Worm (Caenorhabditis elegans) whole organism, L4 larva: Measurements from ENCODE around the gene B0416.5.
A peak's percentile ranks its signal among the peaks of the same experiment; 100 is the strongest.

Experiments used
- F26F4.8 ChIP-seq: fragments of 200-800 bp; sonication (Bioruptor generic); conservative IDR thresholded peaks from 2 replicates; pipeline ENCODE4 v1.3.6; 2022; ENCODE audit warnings: missing genetic modification characterization, missing compliant biosample characterization
- F44E2.7 ChIP-seq: fragments of 200-800 bp; sonication (Bioruptor generic); IDR thresholded peaks from 2 replicates; pipeline ENCODE4 v2.1.2; 2022; ENCODE audit warnings: missing genetic modification characterization, missing compliant biosample characterization
- T20F7.1 ChIP-seq: fragments of 200-800 bp; sonication (Bioruptor generic); optimal IDR thresholded peaks from 2 replicates; lab custom pipeline; 2018; ENCODE audit warnings: mild to moderate bottlenecking, missing genetic modification characterization, missing compliant biosample characterization
- Y105C5A.15 ChIP-seq: fragments of 200-800 bp; sonication (Bioruptor generic); IDR thresholded peaks from 2 replicates; pipeline ENCODE4 v1.3.6; 2022; ENCODE audit warnings: missing genetic modification characterization, missing compliant biosample characterization
- ZK337.2 ChIP-seq: fragments of 200-800 bp; sonication (Bioruptor generic); IDR thresholded peaks from 2 replicates; pipeline ENCODE4 v1.3.6; 2022; ENCODE audit warnings: missing genetic modification reagents, missing genetic modification characterization, missing compliant biosample characterization
- aly-2 ChIP-seq: sonication (generic microtip); optimal IDR thresholded peaks from 2 replicates; lab custom pipeline; 2018; ENCODE audit warnings: missing biosample characterization, missing genetic modification characterization
- ceh-32 ChIP-seq: sonication (generic microtip); optimal IDR thresholded peaks from 2 replicates; lab custom pipeline; 2016; ENCODE audit warnings: mild to moderate bottlenecking, missing genetic modification characterization, missing compliant biosample characterization; ENCODE audit not compliant: poor library complexity
- ceh-44 ChIP-seq: fragments of 200-800 bp; sonication (Bioruptor generic); IDR thresholded peaks from 2 replicates; pipeline ENCODE4 v1.3.6; 2022; ENCODE audit warnings: missing genetic modification reagents, missing genetic modification characterization, missing compliant biosample characterization
- cey-2 ChIP-seq: sonication (generic microtip); optimal IDR thresholded peaks from 3 replicates; lab custom pipeline; 2017; ENCODE audit warnings: missing genetic modification characterization, mild to moderate bottlenecking, missing compliant biosample characterization, antibody characterized with exemption, borderline replicate concordance; ENCODE audit not compliant: insufficient read depth
- daf-16 ChIP-seq, 3 experiments: sonication (generic microtip); optimal IDR thresholded peaks; 2 replicates each; lab custom pipeline; 2016 to 2017; ENCODE audit warnings: missing genetic modification characterization in 3 of 3, missing genetic modification reagents in 3 of 3, mild to moderate bottlenecking in 2 of 3, missing compliant biosample characterization in 2 of 3, missing biosample characterization in 1 of 3, moderate library complexity in 1 of 3
- daf-8 ChIP-seq: fragments of 200-800 bp; sonication (Bioruptor generic); IDR thresholded peaks from 2 replicates; pipeline ENCODE4 v1.3.6; 2022; ENCODE audit warnings: missing genetic modification characterization, missing compliant biosample characterization
- dmd-6 ChIP-seq: fragments of 200-800 bp; sonication (Bioruptor generic); IDR thresholded peaks from 2 replicates; pipeline ENCODE4 v1.3.6; 2022; ENCODE audit warnings: missing genetic modification reagents, missing genetic modification characterization, missing compliant biosample characterization
- dpl-1 ChIP-seq: fragments of 150-350 bp; optimal IDR thresholded peaks from 2 replicates; lab custom pipeline; 2014; ENCODE audit warnings: missing biosample characterization, missing genetic modification reagents, missing genetic modification characterization
- dve-1 ChIP-seq: sonication (generic microtip); optimal IDR thresholded peaks from 2 replicates; lab custom pipeline; 2017; ENCODE audit warnings: antibody characterized with exemption, mild to moderate bottlenecking, missing genetic modification characterization, missing compliant biosample characterization; ENCODE audit not compliant: insufficient read depth
- gei-8 ChIP-seq: fragments of 200-800 bp; sonication (Bioruptor generic); optimal IDR thresholded peaks from 2 replicates; lab custom pipeline; 2018; ENCODE audit warnings: mild to moderate bottlenecking, missing genetic modification characterization, missing compliant biosample characterization
- hlh-30 ChIP-seq: sonication (generic microtip); optimal IDR thresholded peaks from 2 replicates; lab custom pipeline; 2017; ENCODE audit warnings: antibody characterized with exemption, mild to moderate bottlenecking, missing genetic modification characterization, missing compliant biosample characterization; ENCODE audit not compliant: insufficient read depth
- lim-7 ChIP-seq: fragments of 200-800 bp; sonication (Bioruptor generic); IDR thresholded peaks from 2 replicates; pipeline ENCODE4 v1.3.6; 2022; ENCODE audit warnings: missing genetic modification characterization, missing compliant biosample characterization
- lin-1 ChIP-seq: fragments of 200-800 bp; sonication (Bioruptor generic); IDR thresholded peaks from 2 replicates; pipeline ENCODE4 v1.3.6; 2022; ENCODE audit warnings: missing genetic modification reagents, missing genetic modification characterization, missing compliant biosample characterization
- lin-13 ChIP-seq: fragments of 150-350 bp; optimal IDR thresholded peaks from 2 replicates; lab custom pipeline; 2014; ENCODE audit warnings: missing biosample characterization, missing genetic modification reagents, missing genetic modification characterization
- lin-38 ChIP-seq: fragments of 200-800 bp; sonication (Bioruptor generic); IDR thresholded peaks from 2 replicates; pipeline ENCODE4 v1.3.6; 2022; ENCODE audit warnings: missing genetic modification reagents, missing genetic modification characterization, missing compliant biosample characterization
- lin-39 ChIP-seq: fragments of 150-350 bp; optimal IDR thresholded peaks from 2 replicates; lab custom pipeline; 2014; ENCODE audit warnings: missing biosample characterization, missing genetic modification reagents, missing genetic modification characterization
- mdt-29 ChIP-seq: fragments of 200-800 bp; sonication (Bioruptor generic); IDR thresholded peaks from 2 replicates; pipeline ENCODE4 v1.3.6; 2022; ENCODE audit warnings: missing genetic modification reagents, missing genetic modification characterization, missing compliant biosample characterization
- mxl-2 ChIP-seq: fragments of 200-800 bp; sonication (Bioruptor generic); conservative IDR thresholded peaks from 2 replicates; pipeline ENCODE4 v1.3.6; 2022; ENCODE audit warnings: missing genetic modification reagents, missing genetic modification characterization, missing compliant biosample characterization
- nhr-102 ChIP-seq: sonication (generic microtip); optimal IDR thresholded peaks from 2 replicates; lab custom pipeline; 2016; ENCODE audit warnings: mild to moderate bottlenecking, missing genetic modification characterization, moderate library complexity, missing compliant biosample characterization
- nhr-48 ChIP-seq: sonication (generic microtip); optimal IDR thresholded peaks from 2 replicates; lab custom pipeline; 2016; ENCODE audit warnings: mild to moderate bottlenecking, missing genetic modification characterization, missing compliant biosample characterization
- nhr-76 ChIP-seq: fragments of 150-350 bp; optimal IDR thresholded peaks from 2 replicates; lab custom pipeline; 2014; ENCODE audit warnings: missing biosample characterization, missing genetic modification characterization
- nhr-77 ChIP-seq: fragments of 150-350 bp; optimal IDR thresholded peaks from 2 replicates; lab custom pipeline; 2014; ENCODE audit warnings: missing biosample characterization, missing genetic modification characterization
- php-3 ChIP-seq: fragments of 200-800 bp; sonication (Bioruptor generic); IDR thresholded peaks from 2 replicates; pipeline ENCODE4 v1.3.6; 2022; ENCODE audit warnings: missing genetic modification reagents, missing genetic modification characterization, missing compliant biosample characterization
- saeg-2 ChIP-seq: fragments of 200-800 bp; sonication (Bioruptor generic); IDR thresholded peaks from 2 replicates; pipeline ENCODE4 v1.3.6; 2022; ENCODE audit warnings: missing genetic modification reagents, missing genetic modification characterization, missing compliant biosample characterization
- skn-1 ChIP-seq: fragments of 150-350 bp; optimal IDR thresholded peaks from 2 replicates; lab custom pipeline; 2014; ENCODE audit warnings: missing biosample characterization, missing genetic modification characterization
- snpc-1.2 ChIP-seq: fragments of 200-800 bp; sonication (Bioruptor generic); IDR thresholded peaks from 2 replicates; pipeline ENCODE4 v1.3.6; 2022; ENCODE audit warnings: missing genetic modification reagents, missing genetic modification characterization, missing compliant biosample characterization
- spr-3 ChIP-seq: fragments of 200-800 bp; sonication (Bioruptor generic); optimal IDR thresholded peaks from 2 replicates; lab custom pipeline; 2018; ENCODE audit warnings: mild to moderate bottlenecking, missing genetic modification characterization, missing compliant biosample characterization
- zag-1 ChIP-seq: fragments of 150-350 bp; optimal IDR thresholded peaks from 2 replicates; lab custom pipeline; 2014; ENCODE audit warnings: missing biosample characterization, missing genetic modification characterization
- zfp-3 ChIP-seq: fragments of 200-800 bp; sonication (Bioruptor generic); conservative IDR thresholded peaks from 2 replicates; pipeline ENCODE4 v1.3.6; 2022; ENCODE audit warnings: missing genetic modification reagents, missing genetic modification characterization, missing compliant biosample characterization
- zip-11 ChIP-seq: fragments of 200-800 bp; sonication (Bioruptor generic); IDR thresholded peaks from 2 replicates; pipeline ENCODE4 v1.3.6; 2022; ENCODE audit warnings: missing genetic modification characterization, missing compliant biosample characterization
- zip-2 ChIP-seq: fragments of 150-350 bp; optimal IDR thresholded peaks from 2 replicates; lab custom pipeline; 2014; ENCODE audit warnings: missing biosample characterization, missing genetic modification characterization

B0416.5 gene

DNA sequence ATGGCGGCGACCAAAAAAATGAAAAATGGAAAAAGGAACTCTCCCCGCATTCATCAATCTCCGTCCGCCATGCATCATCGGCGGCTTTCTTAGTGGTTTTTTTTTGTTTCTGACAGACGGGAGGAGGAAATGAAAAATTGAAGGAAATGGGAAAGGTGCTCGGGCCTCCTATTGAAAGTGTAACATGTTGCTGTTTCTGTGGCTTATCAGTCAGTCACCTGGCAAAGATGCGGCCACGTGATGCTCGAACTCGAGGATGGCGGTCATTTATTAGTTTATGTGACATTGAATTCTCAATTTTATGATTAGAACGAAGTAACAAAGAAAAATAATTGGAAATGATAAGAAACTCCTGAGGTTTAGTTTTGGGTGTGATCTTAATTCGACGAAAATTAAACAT, 6.0 kb downstream of the B0416.5 start (continued):
- TF ChIP-seq cey-2 (tag; lab: Kevin White, UChicago) = no peak
- 0 out of 2 replicates have a peak, but pooled peaks have one; percentile 25 for TF ChIP-seq mxl-2 (GFP tag; lab: Robert Waterston, UW)
- no peak for TF ChIP-seq dpl-1 (GFP tag; lab: Kevin White, UChicago)
- peak; percentile 55; the same call in 1 of the 2 replicates for TF ChIP-seq mdt-29 (GFP tag; lab: Robert Waterston, UW)
- TF ChIP-seq ZK337.2 (GFP tag; lab: Robert Waterston, UW) = no peak
- peak; percentile 72 for TF ChIP-seq lin-1 (GFP tag; lab: Robert Waterston, UW)
- no peak for TF ChIP-seq nhr-76 (tag; lab: Kevin White, UChicago)
- no peak for TF ChIP-seq Y105C5A.15 (GFP tag; lab: Robert Waterston, UW)
- TF ChIP-seq daf-16 (GFP tag; optimal IDR thresholded peaks at IDR 0.05; lab: Kevin White, UChicago) = peak; percentile 5 to 18
- peak; percentile 91 for TF ChIP-seq daf-16 (tag; optimal IDR thresholded peaks at IDR 0.05; lab: Kevin White, UChicago)
- TF ChIP-seq hlh-30 (tag; lab: Kevin White, UChicago) = peak; percentile 94
- no peak for TF ChIP-seq skn-1 (tag; lab: Kevin White, UChicago)
- TF ChIP-seq lin-13 = peak; percentile 17
- TF ChIP-seq nhr-77 (tag; lab: Kevin White, UChicago) = peak; percentile 77
- TF ChIP-seq T20F7.1 (GFP tag; lab: Kevin White, UChicago) = peak; percentile 8
- TF ChIP-seq zip-2 (tag; lab: Kevin White, UChicago) = peak; percentile 16
- TF ChIP-seq spr-3 = no peak
- TF ChIP-seq dmd-6 (GFP tag; lab: Robert Waterston, UW) = peak; percentile 93
- no peak for TF ChIP-seq gei-8

DNA sequence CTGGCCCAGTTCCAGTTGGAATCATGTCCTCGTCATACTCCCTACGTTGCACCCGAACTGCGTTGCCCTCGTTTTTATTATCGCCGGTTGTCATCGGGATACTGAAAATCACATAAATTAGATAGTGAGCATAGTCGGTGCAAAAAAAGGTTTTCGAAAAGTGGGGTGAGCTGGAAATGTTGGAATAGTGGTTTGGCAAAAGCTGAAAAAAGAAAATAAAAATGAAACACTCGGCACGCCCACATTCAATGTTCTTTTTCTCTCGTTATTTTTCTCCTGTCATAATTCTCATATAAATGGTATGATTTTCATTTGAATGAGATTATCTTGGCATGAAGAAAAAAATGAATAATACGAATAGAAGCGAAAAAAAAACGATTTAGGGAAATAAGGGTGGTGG, 6.4 kb downstream of the B0416.5 start, which contains the start of gene F18G5.6:
F18G5.6 (minus strand) TSS at position 101 of the 400 bp plus-strand sequence.
- TF ChIP-seq lim-7 (GFP tag; lab: Robert Waterston, UW) = 0 out of 2 replicates have a peak, but pooled peaks have one; percentile 12
- no peak for TF ChIP-seq aly-2 (tag; lab: Kevin White, UChicago)
- TF ChIP-seq, all 104 proteins: peak for 1

DNA sequence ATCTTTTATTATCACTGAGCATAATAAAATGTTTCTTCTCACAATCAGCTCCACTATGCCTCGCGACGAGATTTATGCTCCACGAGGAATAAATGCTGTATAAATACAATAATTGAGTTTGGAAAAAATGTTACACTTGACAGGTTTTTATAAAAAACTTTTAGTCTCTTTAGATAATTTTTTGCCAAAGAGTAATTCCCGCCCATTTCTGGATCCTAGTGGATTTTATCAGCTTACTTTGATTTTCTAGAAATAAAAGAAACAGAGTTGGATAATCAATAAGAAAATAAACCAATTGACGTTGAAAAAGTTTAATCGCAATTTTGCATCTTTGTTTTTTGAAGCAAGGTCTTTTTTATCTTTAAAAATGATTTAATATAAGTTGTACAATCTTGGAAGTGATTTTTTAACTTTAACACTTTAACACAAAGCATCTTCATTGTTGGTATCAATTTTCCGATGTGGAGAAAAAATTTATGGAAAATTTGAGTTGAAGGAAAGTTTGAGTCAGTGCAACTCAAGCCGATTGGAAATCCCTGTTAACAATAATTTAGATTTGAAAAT, 8.9 kb downstream of the B0416.5 start:
- TF ChIP-seq T20F7.1 (GFP tag; lab: Kevin White, UChicago) (no peak), nhr-48 (tag; lab: Kevin White, UChicago) (no peak), nhr-102 (tag; lab: Kevin White, UChicago) (peak; percentile 47), zfp-3 (GFP tag; lab: Robert Waterston, UW) (peak; percentile 60; the same call in 1 of the 2 replicates), dve-1 (tag; lab: Kevin White, UChicago) (peak; percentile 54), snpc-1.2 (GFP tag; lab: Robert Waterston, UW) (0 out of 2 replicates have a peak, but pooled peaks have one; percentile 17), zip-11 (GFP tag; lab: Robert Waterston, UW) (no peak), php-3 (GFP tag; lab: Robert Waterston, UW) (peak; percentile 41; the same call in 1 of the 2 replicates)

ce11 chrX:9259552-9259951, 11.1 kb downstream of the B0416.5 start, which contains the start of gene F18G5.1:
Gene F18G5.1 (plus strand): TSS chrX:9259852.
- no peak for TF ChIP-seq F26F4.8 (GFP tag; lab: Robert Waterston, UW)
- TF ChIP-seq ceh-32 = no peak
- no peak for TF ChIP-seq zag-1
- no peak for TF ChIP-seq lin-38 (GFP tag; lab: Robert Waterston, UW)
- TF ChIP-seq skn-1 (tag; lab: Kevin White, UChicago) = no peak
- no peak for TF ChIP-seq ceh-44 (GFP tag; lab: Robert Waterston, UW)
- no peak for TF ChIP-seq F44E2.7 (GFP tag; lab: Robert Waterston, UW)
- TF ChIP-seq lin-39 (tag; lab: Kevin White, UChicago) = no peak
- no peak for TF ChIP-seq saeg-2 (GFP tag; lab: Robert Waterston, UW)
- TF ChIP-seq hlh-30 (tag; lab: Kevin White, UChicago) = no peak
- no peak for TF ChIP-seq nhr-77 (tag; lab: Kevin White, UChicago)
- TF ChIP-seq gei-8 = no peak
- no peak for TF ChIP-seq daf-8 (GFP tag; lab: Robert Waterston, UW)
- TF ChIP-seq nhr-76 (tag; lab: Kevin White, UChicago) = no peak
